Worm (Caenorhabditis elegans) whole organism, L4 larva: Measurements from ENCODE around the gene ZC477.7.

Source experiments
- F44E2.7 ChIP-seq: fragments of 200-800 bp; sonication (Bioruptor generic); IDR thresholded peaks from 2 replicates; pipeline ENCODE4 v2.1.2; 2022; ENCODE audit warnings: missing genetic modification characterization, missing compliant biosample characterization
- F49E8.2 ChIP-seq: sonication (generic microtip); optimal IDR thresholded peaks from 2 replicates; lab custom pipeline; 2016; ENCODE audit warnings: missing compliant biosample characterization, mild to moderate bottlenecking, missing genetic modification characterization, borderline replicate concordance
- R02D3.7 ChIP-seq: fragments of 150-350 bp; sonication (generic microtip); optimal IDR thresholded peaks from 3 replicates; lab custom pipeline; 2014; ENCODE audit warnings: missing biosample characterization, missing genetic modification characterization
- ZK337.2 ChIP-seq: fragments of 200-800 bp; sonication (Bioruptor generic); IDR thresholded peaks from 2 replicates; pipeline ENCODE4 v1.3.6; 2022; ENCODE audit warnings: missing genetic modification reagents, missing genetic modification characterization, missing compliant biosample characterization
- ceh-20 ChIP-seq: fragments of 200-800 bp; sonication (Bioruptor generic); IDR thresholded peaks from 2 replicates; pipeline ENCODE4 v1.3.6; 2022; ENCODE audit warnings: missing genetic modification reagents, missing genetic modification characterization, missing compliant biosample characterization
- ceh-28 ChIP-seq: fragments of 150-350 bp; optimal IDR thresholded peaks from 2 replicates; lab custom pipeline; 2014; ENCODE audit warnings: missing biosample characterization, missing genetic modification reagents, missing genetic modification characterization
- ceh-32 ChIP-seq: sonication (generic microtip); optimal IDR thresholded peaks from 2 replicates; lab custom pipeline; 2016; ENCODE audit warnings: mild to moderate bottlenecking, missing genetic modification characterization, missing compliant biosample characterization; ENCODE audit not compliant: poor library complexity
- cey-2 ChIP-seq: sonication (generic microtip); optimal IDR thresholded peaks from 3 replicates; lab custom pipeline; 2017; ENCODE audit warnings: missing genetic modification characterization, mild to moderate bottlenecking, missing compliant biosample characterization, antibody characterized with exemption, borderline replicate concordance; ENCODE audit not compliant: insufficient read depth
- ctbp-1 ChIP-seq: fragments of 200-800 bp; sonication (Bioruptor generic); IDR thresholded peaks from 2 replicates; pipeline ENCODE4 v1.3.6; 2022; ENCODE audit warnings: missing genetic modification reagents, missing genetic modification characterization, missing compliant biosample characterization
- daf-16 ChIP-seq, 3 experiments: sonication (generic microtip); optimal IDR thresholded peaks; 2 replicates each; lab custom pipeline; 2016 to 2017; ENCODE audit warnings: missing genetic modification characterization in 3 of 3, missing genetic modification reagents in 3 of 3, mild to moderate bottlenecking in 2 of 3, missing compliant biosample characterization in 2 of 3, missing biosample characterization in 1 of 3, moderate library complexity in 1 of 3
- daf-19 ChIP-seq: fragments of 200-800 bp; sonication (Bioruptor generic); conservative IDR thresholded peaks from 2 replicates; pipeline ENCODE4 v1.3.6; 2022; ENCODE audit warnings: missing genetic modification characterization, missing compliant biosample characterization
- daf-8 ChIP-seq: fragments of 200-800 bp; sonication (Bioruptor generic); IDR thresholded peaks from 2 replicates; pipeline ENCODE4 v1.3.6; 2022; ENCODE audit warnings: missing genetic modification characterization, missing compliant biosample characterization
- dmd-6 ChIP-seq: fragments of 200-800 bp; sonication (Bioruptor generic); IDR thresholded peaks from 2 replicates; pipeline ENCODE4 v1.3.6; 2022; ENCODE audit warnings: missing genetic modification reagents, missing genetic modification characterization, missing compliant biosample characterization
- dpl-1 ChIP-seq: fragments of 150-350 bp; optimal IDR thresholded peaks from 2 replicates; lab custom pipeline; 2014; ENCODE audit warnings: missing biosample characterization, missing genetic modification reagents, missing genetic modification characterization
- egl-27 ChIP-seq: sonication (generic microtip); optimal IDR thresholded peaks from 3 replicates; lab custom pipeline; 2017; ENCODE audit warnings: missing biosample characterization, missing genetic modification reagents, missing genetic modification characterization
- egl-43 ChIP-seq: fragments of 200-800 bp; sonication (Bioruptor generic); IDR thresholded peaks from 2 replicates; pipeline ENCODE4 v1.3.6; 2022; ENCODE audit warnings: missing genetic modification reagents, missing genetic modification characterization, missing compliant biosample characterization
- fos-1 ChIP-seq: fragments of 150-350 bp; optimal IDR thresholded peaks from 2 replicates; lab custom pipeline; 2014; ENCODE audit warnings: missing biosample characterization, missing genetic modification characterization
- gei-8 ChIP-seq: fragments of 200-800 bp; sonication (Bioruptor generic); optimal IDR thresholded peaks from 2 replicates; lab custom pipeline; 2018; ENCODE audit warnings: mild to moderate bottlenecking, missing genetic modification characterization, missing compliant biosample characterization
- hlh-11 ChIP-seq: fragments of 200-800 bp; sonication (Bioruptor generic); optimal IDR thresholded peaks from 2 replicates; lab custom pipeline; 2018; ENCODE audit warnings: mild to moderate bottlenecking, missing genetic modification characterization, missing compliant biosample characterization
- hmg-1.1 ChIP-seq: fragments of 200-800 bp; sonication (Bioruptor generic); IDR thresholded peaks from 2 replicates; pipeline ENCODE4 v1.3.6; 2022; ENCODE audit warnings: missing genetic modification reagents, missing genetic modification characterization, missing compliant biosample characterization
- jun-1 ChIP-seq: fragments of 150-350 bp; optimal IDR thresholded peaks from 2 replicates; lab custom pipeline; 2014; ENCODE audit warnings: missing biosample characterization, missing genetic modification reagents, missing genetic modification characterization
- lin-1 ChIP-seq: fragments of 200-800 bp; sonication (Bioruptor generic); IDR thresholded peaks from 2 replicates; pipeline ENCODE4 v1.3.6; 2022; ENCODE audit warnings: missing genetic modification reagents, missing genetic modification characterization, missing compliant biosample characterization
- lin-13 ChIP-seq: fragments of 150-350 bp; optimal IDR thresholded peaks from 2 replicates; lab custom pipeline; 2014; ENCODE audit warnings: missing biosample characterization, missing genetic modification reagents, missing genetic modification characterization
- lin-29 ChIP-seq: fragments of 200-800 bp; sonication (Bioruptor generic); IDR thresholded peaks from 2 replicates; pipeline ENCODE4 v1.3.6; 2022; ENCODE audit warnings: missing genetic modification reagents, missing genetic modification characterization, missing compliant biosample characterization
- lin-38 ChIP-seq: fragments of 200-800 bp; sonication (Bioruptor generic); IDR thresholded peaks from 2 replicates; pipeline ENCODE4 v1.3.6; 2022; ENCODE audit warnings: missing genetic modification reagents, missing genetic modification characterization, missing compliant biosample characterization
- lin-39 ChIP-seq: fragments of 150-350 bp; optimal IDR thresholded peaks from 2 replicates; lab custom pipeline; 2014; ENCODE audit warnings: missing biosample characterization, missing genetic modification reagents, missing genetic modification characterization
- lsy-2 ChIP-seq, 2 experiments: fragments of 150-350 bp in 1 of 2; sonication (generic microtip) in 1 of 2; optimal IDR thresholded peaks; 2 replicates each; lab custom pipeline; 2014 to 2017; ENCODE audit warnings: missing biosample characterization in 2 of 2, missing genetic modification characterization in 2 of 2
- mdl-1 ChIP-seq, 2 experiments: fragments of 150-350 bp in 1 of 2; sonication (generic microtip) in 1 of 2; optimal IDR thresholded peaks; 2 replicates each; lab custom pipeline; 2014 to 2017; ENCODE audit warnings: missing biosample characterization in 2 of 2, missing genetic modification characterization in 2 of 2
- mdt-29 ChIP-seq: fragments of 200-800 bp; sonication (Bioruptor generic); IDR thresholded peaks from 2 replicates; pipeline ENCODE4 v1.3.6; 2022; ENCODE audit warnings: missing genetic modification reagents, missing genetic modification characterization, missing compliant biosample characterization
- mep-1 ChIP-seq: fragments of 150-350 bp; sonication (generic microtip); optimal IDR thresholded peaks from 3 replicates; lab custom pipeline; 2014; ENCODE audit warnings: missing biosample characterization, missing genetic modification characterization
- mes-2 ChIP-seq: sonication (generic microtip); optimal IDR thresholded peaks from 2 replicates; lab custom pipeline; 2016; ENCODE audit warnings: missing genotype, mild to moderate bottlenecking, missing genetic modification characterization, missing compliant biosample characterization; ENCODE audit not compliant: poor library complexity, severe bottlenecking
- nhr-10 ChIP-seq: fragments of 150-350 bp; optimal IDR thresholded peaks from 2 replicates; lab custom pipeline; 2014; ENCODE audit warnings: missing biosample characterization, missing genetic modification characterization
- nhr-11 ChIP-seq: fragments of 150-350 bp; optimal IDR thresholded peaks from 2 replicates; lab custom pipeline; 2014; ENCODE audit warnings: missing biosample characterization, missing genetic modification characterization
- nhr-111 ChIP-seq: fragments of 200-800 bp; sonication (Bioruptor generic); optimal IDR thresholded peaks from 2 replicates; lab custom pipeline; 2018; ENCODE audit warnings: mild to moderate bottlenecking, missing genetic modification characterization, missing compliant biosample characterization
- nhr-237 ChIP-seq: sonication (generic microtip); optimal IDR thresholded peaks from 2 replicates; lab custom pipeline; 2017; ENCODE audit warnings: missing biosample characterization, missing genetic modification characterization
- nhr-28 ChIP-seq: fragments of 150-350 bp; optimal IDR thresholded peaks from 2 replicates; lab custom pipeline; 2014; ENCODE audit warnings: missing biosample characterization, missing genetic modification characterization
- nhr-41 ChIP-seq: fragments of 200-800 bp; sonication (Bioruptor generic); IDR thresholded peaks from 2 replicates; pipeline ENCODE4 v1.3.6; 2022; ENCODE audit warnings: missing genetic modification reagents, missing genetic modification characterization, missing compliant biosample characterization
- nhr-42 ChIP-seq: fragments of 200-800 bp; sonication (Bioruptor generic); IDR thresholded peaks from 2 replicates; pipeline ENCODE4 v1.3.6; 2022; ENCODE audit warnings: missing genetic modification characterization, missing compliant biosample characterization
- pha-4 ChIP-seq, 2 experiments: fragments of 150-350 bp in 1 of 2; fragments of 200-800 bp in 1 of 2; sonication (Bioruptor generic) in 1 of 2; IDR thresholded peaks in 1 of 2; optimal IDR thresholded peaks in 1 of 2; 2 replicates each; pipeline versions ENCODE4 v1.3.6 to Lab custom; 2014 to 2022; ENCODE audit warnings: missing genetic modification characterization in 2 of 2, missing genetic modification reagents in 2 of 2, missing biosample characterization in 1 of 2, missing compliant biosample characterization in 1 of 2
- pqm-1 ChIP-seq: sonication (generic microtip); optimal IDR thresholded peaks from 2 replicates; lab custom pipeline; 2017; ENCODE audit warnings: missing biosample characterization, missing genetic modification characterization
- saeg-2 ChIP-seq: fragments of 200-800 bp; sonication (Bioruptor generic); IDR thresholded peaks from 2 replicates; pipeline ENCODE4 v1.3.6; 2022; ENCODE audit warnings: missing genetic modification reagents, missing genetic modification characterization, missing compliant biosample characterization
- sdz-12 ChIP-seq: fragments of 200-800 bp; sonication (Bioruptor generic); optimal IDR thresholded peaks from 2 replicates; lab custom pipeline; 2018; ENCODE audit warnings: mild to moderate bottlenecking, missing genetic modification characterization, missing compliant biosample characterization
- unc-130 ChIP-seq: sonication (generic microtip); optimal IDR thresholded peaks from 2 replicates; lab custom pipeline; 2016; ENCODE audit warnings: missing genetic modification reagents, missing genetic modification characterization, missing compliant biosample characterization
- unc-39 ChIP-seq: sonication (generic microtip); optimal IDR thresholded peaks from 2 replicates; lab custom pipeline; 2017; ENCODE audit warnings: missing biosample characterization, missing genetic modification characterization
- unc-62 ChIP-seq, 3 experiments: fragments of 150-350 bp in 1 of 3; sonication (generic microtip); optimal IDR thresholded peaks in 2 of 3; peaks in 1 of 3; 1 replicate in 1 of 3; 2 replicates in 2 of 3; lab custom pipeline; 2014 to 2017; ENCODE audit warnings: missing biosample characterization in 3 of 3, missing genetic modification characterization in 3 of 3, missing genetic modification reagents in 3 of 3, missing genotype in 1 of 3
- zag-1 ChIP-seq: fragments of 150-350 bp; optimal IDR thresholded peaks from 2 replicates; lab custom pipeline; 2014; ENCODE audit warnings: missing biosample characterization, missing genetic modification characterization

ZC477.7 gene

ce11 chrIV:7103211-7103679 is 8.0 kb downstream of the ZC477.7 start, which contains the start of the genes rde-8 and ZC477.3 (continued):
- peak in 1 of 2 experiments; percentile 64 for TF ChIP-seq unc-62 (GFP tag; optimal IDR thresholded peaks at IDR 0.05 in 1 of 2; lab: Kevin White, UChicago)
- no peak for TF ChIP-seq unc-62 (tag; optimal IDR thresholded peaks at IDR 0.05; lab: Kevin White, UChicago)
- TF ChIP-seq nhr-42 (GFP tag; lab: Robert Waterston, UW): no peak
- TF ChIP-seq fos-1 (tag; lab: Kevin White, UChicago): no peak
- no peak for TF ChIP-seq daf-8 (GFP tag; lab: Robert Waterston, UW)
- no peak for TF ChIP-seq unc-39
- TF ChIP-seq daf-16 (GFP tag; optimal IDR thresholded peaks at IDR 0.05; lab: Kevin White, UChicago): peak in 1 of 2 experiments; percentile 67
- TF ChIP-seq daf-16 (tag; optimal IDR thresholded peaks at IDR 0.05; lab: Kevin White, UChicago): peak; percentile 68
- TF ChIP-seq sdz-12 (GFP tag; lab: Kevin White, UChicago): no peak
- no peak for TF ChIP-seq nhr-41 (GFP tag; lab: Robert Waterston, UW)
- no peak for TF ChIP-seq ZK337.2 (GFP tag; lab: Robert Waterston, UW)
- peak; percentile 3 for TF ChIP-seq nhr-11 (tag; lab: Kevin White, UChicago)
- no peak for TF ChIP-seq daf-19 (GFP tag; lab: Robert Waterston, UW)
- TF ChIP-seq egl-27 (tag; lab: Kevin White, UChicago): no peak
- no peak for TF ChIP-seq pha-4 (GFP tag; IDR thresholded peaks at IDR 0.05; lab: Robert Waterston, UW)
- TF ChIP-seq pha-4 (tag; optimal IDR thresholded peaks at IDR 0.05; lab: Kevin White, UChicago): no peak

- TF ChIP-seq nhr-28 (tag; lab: Kevin White, UChicago) (peak; percentile 8), lin-1 (no peak), ceh-20 (GFP tag; lab: Robert Waterston, UW) (no peak), pha-4 (GFP tag; IDR thresholded peaks at IDR 0.05; lab: Robert Waterston, UW) (no peak), pha-4 (tag; optimal IDR thresholded peaks at IDR 0.05; lab: Kevin White, UChicago) (peak; percentile 10), mdt-29 (GFP tag; lab: Robert Waterston, UW) (no peak), nhr-10 (tag; lab: Kevin White, UChicago) (no peak), cey-2 (no peak), R02D3.7 (tag; lab: Kevin White, UChicago) (no peak), nhr-111 (GFP tag; lab: Kevin White, UChicago) (no peak), fos-1 (tag; lab: Kevin White, UChicago) (no peak), nhr-42 (GFP tag; lab: Robert Waterston, UW) (no peak), lin-39 (tag; lab: Kevin White, UChicago) (no peak), lin-38 (GFP tag; lab: Robert Waterston, UW) (no peak), ceh-28 (tag; lab: Kevin White, UChicago) (no peak), dpl-1 (GFP tag; lab: Kevin White, UChicago) (no peak), zag-1 (tag; lab: Kevin White, UChicago) (no peak), unc-130 (GFP tag; lab: Kevin White, UChicago) (no peak), unc-62 (GFP tag; optimal IDR thresholded peaks at IDR 0.05 in 1 of 2; lab: Kevin White, UChicago) (peak in 1 of 2 experiments; percentile 38), unc-62 (tag; optimal IDR thresholded peaks at IDR 0.05; lab: Kevin White, UChicago) (no peak), dmd-6 (peak; percentile 20; the same call in 1 of the 2 replicates), ceh-32 (tag; lab: Kevin White, UChicago) (no peak), lsy-2 (tag; optimal IDR thresholded peaks at IDR 0.05; lab: Kevin White, UChicago) (peak in 1 of 2 experiments; percentile 34), F49E8.2 (no peak), lin-29 (GFP tag; lab: Robert Waterston, UW) (no peak), saeg-2 (GFP tag; lab: Robert Waterston, UW) (no peak), gei-8 (GFP tag; lab: Kevin White, UChicago) (no peak), pqm-1 (no peak), jun-1 (no peak), lin-13 (GFP tag; lab: Kevin White, UChicago) (no peak), mes-2 (peak; percentile 55), daf-16 (GFP tag; optimal IDR thresholded peaks at IDR 0.05; lab: Kevin White, UChicago) (peak in 1 of 2 experiments; percentile 90), daf-16 (tag; optimal IDR thresholded peaks at IDR 0.05; lab: Kevin White, UChicago) (peak; percentile 58), mdl-1 (tag; optimal IDR thresholded peaks at IDR 0.05; lab: Kevin White, UChicago) (no peak), egl-43 (no peak), hlh-11 (tag; lab: Kevin White, UChicago) (peak; percentile 73), mep-1 (tag; lab: Kevin White, UChicago) (no peak), nhr-237 (no peak), ctbp-1 (GFP tag; lab: Robert Waterston, UW) (no peak), hmg-1.1 (peak; percentile 31; the same call in 1 of the 2 replicates), F44E2.7 (GFP tag; lab: Robert Waterston, UW) (no peak)
Measured at ce11 chrIV:7099377-7099776, 11.9 kb downstream of the ZC477.7 start.
